Worm (Caenorhabditis elegans): ENCODE results near the gene Y67H2A.2.

ce11 chrIV:13311331-13312034 lies 13.9 kb upstream of the Y67H2A.2 start:
- TF ChIP-seq aly-1 (tag; optimal IDR thresholded peaks at IDR 0.05) (no peak), tra-4 (tag; optimal IDR thresholded peaks at IDR 0.05) (no peak), flt-1 (GFP tag; IDR thresholded peaks at IDR 0.05) (no peak), scrt-1 (GFP tag; IDR thresholded peaks at IDR 0.05) (no peak)
